Fruit fly (Drosophila melanogaster) whole organism: Measurements from ENCODE around the gene CG4658.

Experiments
- CG8478 ChIP-seq: fragments of >200 bp; optimal IDR thresholded peaks from 2 replicates; lab custom pipeline; 2018; ENCODE audit warnings: inconsistent platforms
- Dll ChIP-seq: fragments of >200 bp; optimal IDR thresholded peaks from 2 replicates; lab custom pipeline; 2017
- EcR ChIP-seq, 2 experiments: fragments of >200 bp; optimal IDR thresholded peaks; 2 replicates each; lab custom pipeline; 2017; ENCODE audit warnings: missing biosample characterization in 2 of 2, missing genetic modification characterization in 2 of 2, missing genetic modification reagents in 2 of 2
- pan ChIP-seq: fragments of >200 bp; optimal IDR thresholded peaks from 2 replicates; lab custom pipeline; 2017
- psq ChIP-seq: fragments of >200 bp; optimal IDR thresholded peaks from 2 replicates; lab custom pipeline; 2017
- usp ChIP-seq: fragments of >200 bp; optimal IDR thresholded peaks from 2 replicates; lab custom pipeline; 2017; ENCODE audit warnings: missing biosample characterization, missing genetic modification characterization, mixed read lengths

CG4658 gene

DNA sequence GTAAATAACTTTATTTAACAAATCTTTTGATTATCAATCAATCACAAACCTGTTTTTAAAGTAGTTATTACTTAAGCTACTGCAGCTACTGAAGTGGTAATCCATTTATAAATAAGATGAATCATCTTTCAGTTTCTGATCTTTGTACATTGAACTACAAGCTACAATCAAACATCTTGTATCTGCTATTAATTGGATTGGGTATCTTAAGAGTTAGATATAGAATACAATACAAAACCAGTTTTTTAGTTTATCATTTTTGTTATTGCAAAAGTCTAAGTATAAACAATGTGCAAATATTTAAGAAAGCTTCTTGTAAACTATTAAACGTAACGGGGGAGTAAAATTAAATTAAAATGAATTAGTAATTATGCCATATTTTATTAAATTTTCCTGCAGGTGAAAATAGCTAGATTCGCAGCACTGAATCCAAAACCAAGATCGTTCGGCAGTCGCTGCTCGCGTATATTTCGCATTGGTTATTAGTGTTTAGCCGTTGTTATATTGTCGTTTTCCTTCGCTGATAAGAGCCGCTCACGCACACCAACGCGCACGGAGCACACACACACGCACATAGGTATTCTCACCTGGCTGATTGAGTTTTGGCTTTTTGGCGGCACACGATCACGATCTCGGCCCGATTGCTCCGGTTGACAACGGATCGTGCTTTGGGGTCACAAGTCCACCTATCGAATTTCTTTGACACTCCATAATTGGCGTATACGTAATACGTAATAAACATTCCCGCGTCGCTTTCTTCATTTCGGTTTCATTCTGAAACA, 9.0 kb upstream of the CG4658 start:
- no peak for TF ChIP-seq Dll (lab: Kevin White, UChicago)
- no peak for TF ChIP-seq CG8478
- no peak for TF ChIP-seq psq
- no peak for TF ChIP-seq pan (lab: Kevin White, UChicago)
- TF ChIP-seq EcR (GFP tag; optimal IDR thresholded peaks at IDR 0.05; lab: Kevin White, UChicago): no peak
- no peak for TF ChIP-seq usp (GFP tag; lab: Kevin White, UChicago)

DNA sequence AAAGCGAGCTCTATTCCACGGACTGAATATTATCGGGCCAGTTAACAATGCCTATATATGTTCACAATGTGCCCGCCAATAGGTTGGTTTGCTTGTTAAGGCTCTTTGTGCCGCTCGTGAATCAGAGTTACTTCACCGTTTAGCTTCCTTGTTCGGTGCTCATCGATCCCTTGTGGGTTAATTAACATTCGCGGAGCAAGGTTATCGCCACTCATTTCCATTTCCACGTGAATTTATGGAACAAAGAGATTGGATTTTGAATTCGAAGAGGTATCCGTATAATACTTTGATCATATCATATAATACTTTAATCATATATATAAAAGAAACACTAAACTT, 8.4 kb upstream of the CG4658 start:
- TF ChIP-seq EcR (GFP tag; optimal IDR thresholded peaks at IDR 0.05; lab: Kevin White, UChicago) (no peak), usp (GFP tag; lab: Kevin White, UChicago) (no peak), Dll (lab: Kevin White, UChicago) (no peak), CG8478 (no peak), pan (lab: Kevin White, UChicago) (no peak), psq (no peak)

DNA sequence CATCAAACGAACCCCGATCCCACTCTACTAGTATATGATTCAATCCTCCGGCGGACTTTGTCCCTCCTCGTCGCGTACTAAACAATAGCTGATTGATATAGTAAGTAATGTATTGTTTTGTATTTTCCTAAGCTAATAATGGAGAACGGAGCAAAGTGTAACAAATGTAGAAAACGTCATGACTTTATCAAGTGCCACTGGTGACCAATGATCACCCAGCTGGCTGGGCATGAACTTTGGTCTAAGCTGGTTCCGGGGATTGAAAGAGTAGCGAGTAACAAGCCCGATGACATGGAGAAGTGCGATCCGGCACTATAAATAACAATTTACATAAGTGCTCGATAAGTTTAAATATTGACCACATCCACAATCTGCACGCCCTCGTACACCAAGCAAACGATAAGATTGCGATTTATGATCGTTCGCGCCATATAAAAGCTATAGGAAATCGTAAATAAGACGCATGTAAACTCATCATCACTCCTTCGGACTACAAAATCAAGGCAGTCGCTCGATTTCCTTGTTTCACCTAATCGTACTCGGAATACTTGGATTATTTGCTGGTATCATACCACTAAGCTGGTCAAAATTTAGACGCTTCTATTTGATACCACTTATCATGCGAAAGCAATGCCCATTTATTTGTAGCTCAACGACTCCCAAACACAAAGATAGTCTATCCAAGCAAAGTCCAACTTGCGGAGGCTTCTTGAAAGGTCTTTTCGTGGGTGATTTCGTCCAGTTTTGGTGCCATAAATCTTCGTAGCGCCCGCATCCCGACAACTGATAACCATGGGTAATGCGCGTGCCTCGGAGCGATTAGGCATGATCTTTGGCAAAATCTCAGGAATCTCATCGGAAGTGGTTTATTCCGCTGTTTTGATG, 7.5 kb upstream of the CG4658 start:
- no peak for TF ChIP-seq pan (lab: Kevin White, UChicago)
- TF ChIP-seq Dll (lab: Kevin White, UChicago): no peak

DNA sequence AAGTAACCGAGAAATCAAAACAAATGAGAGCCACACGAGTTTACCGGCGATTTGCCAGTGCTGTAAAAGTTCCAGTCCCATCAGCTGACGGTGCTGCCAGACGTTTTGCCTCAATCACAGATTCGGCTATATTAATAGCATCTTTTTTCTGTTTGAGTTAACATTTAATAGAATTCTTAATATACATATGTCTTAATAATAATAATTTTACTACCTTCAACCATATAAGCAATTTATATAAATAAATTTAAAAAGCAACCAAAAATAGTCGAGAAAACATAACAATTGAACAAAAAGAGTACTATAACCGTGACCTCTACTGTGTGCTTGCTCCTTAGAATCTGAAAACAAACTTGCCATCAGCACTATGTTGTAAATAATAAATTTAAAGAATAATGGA, 2.8 kb upstream of the CG4658 start, which contains the start of the genes CG13126 and CG4709:
CG13126 (minus strand) TSS at position 63 of the 400 bp plus-strand sequence.
CG4709 (plus strand) TSS at position 207 of the 400 bp plus-strand sequence.
- TF ChIP-seq psq: no peak
- TF ChIP-seq usp (GFP tag; lab: Kevin White, UChicago): no peak
- no peak for TF ChIP-seq CG8478
- no peak for TF ChIP-seq EcR (GFP tag; optimal IDR thresholded peaks at IDR 0.05; lab: Kevin White, UChicago)
- TF ChIP-seq pan (lab: Kevin White, UChicago): no peak
- TF ChIP-seq Dll (lab: Kevin White, UChicago): no peak

DNA sequence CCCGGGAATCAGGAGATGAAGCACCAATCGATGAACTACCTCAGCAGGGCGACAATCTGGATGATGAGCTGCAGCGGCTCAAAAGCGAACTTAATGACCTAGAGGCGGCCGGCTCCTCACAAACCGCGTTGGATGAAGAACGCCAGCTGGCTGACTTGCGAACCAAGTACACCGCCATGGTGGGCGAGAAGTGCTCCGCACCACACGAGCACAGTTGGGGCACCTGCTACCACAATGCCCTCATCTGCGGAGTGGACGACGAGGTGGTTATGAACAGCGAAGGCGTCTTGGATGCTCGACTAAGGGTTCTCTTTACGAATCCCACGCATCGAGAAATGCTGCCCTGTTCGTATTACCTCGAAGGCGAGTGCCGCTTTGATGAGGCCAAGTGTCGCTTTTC, 2.2 kb upstream of the CG4658 start:
- TF ChIP-seq Dll (lab: Kevin White, UChicago): no peak
- TF ChIP-seq pan (lab: Kevin White, UChicago): no peak
- no peak for TF ChIP-seq EcR (GFP tag; optimal IDR thresholded peaks at IDR 0.05; lab: Kevin White, UChicago)
- TF ChIP-seq usp (GFP tag; lab: Kevin White, UChicago): no peak
- no peak for TF ChIP-seq CG8478

DNA sequence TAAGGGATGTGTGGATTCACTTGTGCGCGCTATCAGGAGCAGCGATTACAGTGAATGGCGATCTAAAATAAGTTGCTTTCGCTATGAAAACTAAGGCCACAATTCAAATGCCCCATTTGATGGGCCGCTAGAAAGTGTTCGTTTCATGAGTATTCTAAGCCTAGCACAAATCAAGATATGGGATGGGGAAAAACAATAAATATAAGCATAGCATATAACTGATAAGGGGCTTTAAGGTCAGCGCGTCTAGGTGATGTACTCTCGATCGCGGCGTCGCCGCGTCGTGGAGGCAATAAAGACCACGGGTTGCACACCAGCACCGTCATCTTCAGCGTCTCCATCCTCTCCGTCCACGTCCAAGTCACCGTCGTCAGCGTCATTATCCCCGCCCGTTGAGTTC, 3.8 kb downstream of the CG4658 start:
- no peak for TF ChIP-seq Dll (lab: Kevin White, UChicago)
- no peak for TF ChIP-seq CG8478
- no peak for TF ChIP-seq EcR (GFP tag; optimal IDR thresholded peaks at IDR 0.05; lab: Kevin White, UChicago)
- no peak for TF ChIP-seq pan (lab: Kevin White, UChicago)
- no peak for TF ChIP-seq psq
- TF ChIP-seq usp (GFP tag; lab: Kevin White, UChicago): no peak

DNA sequence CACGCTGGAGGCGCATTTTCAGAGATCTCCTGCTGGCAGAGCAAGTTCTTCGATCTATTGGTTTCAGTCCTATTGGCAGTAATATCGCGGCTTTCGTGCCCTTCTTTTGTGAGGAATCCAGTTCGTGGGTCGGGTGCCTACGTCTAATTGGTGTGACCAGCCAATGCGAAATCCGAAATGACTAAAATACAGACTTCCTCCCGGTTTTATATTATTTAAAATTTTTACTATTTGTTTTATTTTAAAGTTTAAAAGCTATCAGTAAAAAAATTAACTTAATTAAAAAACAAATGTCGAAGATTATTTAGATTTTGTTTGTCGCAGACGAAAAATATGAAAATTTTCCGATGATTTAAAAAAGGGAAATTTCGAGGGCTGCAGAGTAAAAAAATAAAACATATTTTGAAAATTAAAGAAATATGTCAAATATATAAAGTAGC, 6.7 kb downstream of the CG4658 start, which contains the start of gene CG5850:
CG5850 (minus strand) TSS at position 347 of the 440 bp plus-strand sequence.
- TF ChIP-seq pan (lab: Kevin White, UChicago): no peak

DNA sequence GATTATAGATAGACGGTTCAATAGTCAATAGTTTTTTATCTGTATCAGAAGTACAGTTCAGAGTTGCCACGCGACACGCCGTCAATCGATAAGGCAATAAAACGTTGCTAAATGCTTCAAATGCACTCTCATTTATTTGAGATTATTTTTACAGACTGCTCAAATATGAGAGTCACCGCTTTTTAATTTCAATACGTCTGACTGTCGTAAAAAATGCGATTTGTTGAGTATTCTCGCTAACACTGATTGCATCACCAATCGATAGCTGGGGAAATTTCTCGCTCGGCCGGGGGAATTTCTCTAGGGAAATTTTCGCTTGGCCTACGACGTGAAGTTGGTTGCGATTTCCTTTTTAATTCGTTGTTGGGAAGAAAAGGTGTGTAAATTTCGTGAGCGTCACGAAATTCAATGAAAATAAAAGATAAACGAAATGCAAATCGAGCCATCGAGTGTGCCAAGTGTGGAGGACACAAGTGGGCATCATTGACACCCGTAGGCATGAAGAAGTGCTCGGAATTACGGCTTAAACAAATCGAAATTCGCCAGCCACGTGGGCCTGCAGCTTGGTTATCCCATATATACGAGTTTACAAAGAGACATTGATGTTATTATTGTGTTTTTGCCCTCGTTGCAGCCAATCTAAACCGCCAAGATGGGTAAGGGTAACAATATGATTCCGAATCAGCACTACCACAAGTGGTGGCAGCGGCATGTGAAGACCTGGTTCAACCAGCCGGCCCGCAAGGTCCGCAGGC, 10.2 kb downstream of the CG4658 start, which contains the start of the genes Dref and RpL13:
Dref (minus strand) TSS at position 247 of the 755 bp plus-strand sequence.
RpL13 (plus strand) TSS at position 331 of the 755 bp plus-strand sequence.
- TF ChIP-seq EcR (GFP tag; optimal IDR thresholded peaks at IDR 0.05; lab: Kevin White, UChicago) (no peak), usp (GFP tag; lab: Kevin White, UChicago) (no peak), CG8478 (no peak)

DNA sequence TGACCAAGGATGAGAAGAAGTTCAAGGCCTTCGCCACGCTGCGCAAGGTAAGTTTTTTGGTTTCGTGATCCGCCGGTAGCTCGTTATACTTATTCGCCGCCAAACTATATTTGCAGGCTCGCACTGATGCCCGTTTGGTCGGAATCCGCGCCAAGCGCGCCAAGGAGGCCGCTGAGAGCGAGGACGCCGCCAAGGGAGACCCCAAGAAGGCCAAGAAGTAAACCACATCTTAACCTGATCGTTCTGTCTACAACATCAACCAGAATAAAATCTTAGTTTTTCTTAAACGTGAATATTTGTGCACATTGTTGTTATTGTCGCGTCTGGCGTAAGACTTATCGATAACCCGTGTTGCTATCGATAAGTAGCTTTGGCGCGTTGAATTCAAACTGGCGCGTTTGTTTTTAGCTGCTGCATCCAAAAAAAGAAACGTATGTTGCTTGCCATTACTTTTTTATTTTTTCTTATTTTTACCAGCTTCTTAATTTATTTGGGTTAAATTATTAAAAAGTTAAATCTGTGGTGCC, 11.3 kb downstream of the CG4658 start:
- TF ChIP-seq Dll (lab: Kevin White, UChicago) (no peak), usp (GFP tag; lab: Kevin White, UChicago) (no peak)

DNA sequence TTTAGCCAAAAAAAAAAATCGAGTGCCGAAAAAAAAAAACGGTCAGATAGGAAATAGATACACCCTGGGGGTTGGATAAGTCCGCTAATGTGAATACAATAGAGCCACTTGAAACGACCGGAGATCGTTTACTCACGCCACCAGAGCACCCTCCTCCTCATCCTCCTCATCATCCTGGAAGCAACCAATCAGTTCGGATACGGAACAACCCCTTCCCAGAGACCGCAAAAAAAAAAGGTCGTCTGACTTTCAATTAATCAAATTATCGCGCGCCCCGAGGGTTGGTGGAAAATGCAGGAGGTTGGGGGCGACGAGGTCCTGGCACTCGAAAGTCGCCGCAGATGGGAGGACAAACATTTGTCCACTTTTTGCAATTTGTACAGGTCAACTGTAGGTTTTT, 15.7 kb downstream of the CG4658 start:
- no peak for TF ChIP-seq usp (GFP tag; lab: Kevin White, UChicago)
- TF ChIP-seq pan (lab: Kevin White, UChicago): no peak
- TF ChIP-seq psq: no peak
- no peak for TF ChIP-seq CG8478

DNA sequence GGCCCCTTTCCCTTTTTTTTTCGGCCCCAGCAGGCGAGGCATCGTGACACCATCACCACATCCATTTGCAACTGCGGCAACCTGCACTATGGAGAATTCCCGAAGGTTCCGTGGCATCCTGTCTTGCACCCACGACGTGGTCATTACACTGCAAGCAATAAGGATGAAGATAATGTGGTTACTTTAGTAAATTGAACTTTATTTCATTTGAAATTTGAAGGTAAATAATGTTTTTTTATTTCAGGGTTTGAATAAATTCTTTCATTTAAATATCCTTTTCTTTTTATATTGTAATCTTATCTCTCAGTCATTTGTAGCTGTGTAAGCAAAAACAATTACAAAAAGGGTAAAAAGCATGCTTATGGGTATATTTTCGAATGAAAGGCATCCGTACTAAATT, 24.9 kb downstream of the CG4658 start:
- TF ChIP-seq CG8478 (no peak), usp (GFP tag; lab: Kevin White, UChicago) (no peak), psq (no peak), EcR (GFP tag; optimal IDR thresholded peaks at IDR 0.05; lab: Kevin White, UChicago) (no peak), Dll (lab: Kevin White, UChicago) (no peak), pan (lab: Kevin White, UChicago) (no peak)
